Worm (Caenorhabditis elegans): ENCODE data around the gene T04C12.7.

Gene T04C12.7

DNA sequence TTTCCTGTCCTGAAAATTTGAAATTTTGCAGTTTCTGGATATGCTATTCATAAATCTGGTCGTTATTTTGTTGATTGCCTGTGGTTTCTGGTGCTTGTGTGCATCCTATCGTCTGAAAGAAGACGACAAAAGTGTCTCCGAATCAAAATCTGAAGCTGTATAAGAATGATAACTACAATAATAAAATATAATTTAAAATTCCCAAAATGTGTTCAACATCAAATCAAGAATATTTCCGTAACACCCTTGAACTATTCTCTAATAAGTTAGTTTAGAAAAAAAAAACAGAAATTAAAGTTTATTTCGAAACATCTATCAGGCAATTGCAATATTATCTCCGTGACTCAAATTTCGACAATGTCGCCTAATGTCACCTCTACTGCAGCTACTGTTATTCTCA, 13.5 kb upstream of the T04C12.7 start, which contains the start of gene C45B11.8:
Gene C45B11.8, plus strand, starts transcription at position 301 of the 400 bp plus-strand sequence.
- no peak for TF ChIP-seq unc-62 (GFP tag; optimal IDR thresholded peaks at IDR 0.05)

DNA sequence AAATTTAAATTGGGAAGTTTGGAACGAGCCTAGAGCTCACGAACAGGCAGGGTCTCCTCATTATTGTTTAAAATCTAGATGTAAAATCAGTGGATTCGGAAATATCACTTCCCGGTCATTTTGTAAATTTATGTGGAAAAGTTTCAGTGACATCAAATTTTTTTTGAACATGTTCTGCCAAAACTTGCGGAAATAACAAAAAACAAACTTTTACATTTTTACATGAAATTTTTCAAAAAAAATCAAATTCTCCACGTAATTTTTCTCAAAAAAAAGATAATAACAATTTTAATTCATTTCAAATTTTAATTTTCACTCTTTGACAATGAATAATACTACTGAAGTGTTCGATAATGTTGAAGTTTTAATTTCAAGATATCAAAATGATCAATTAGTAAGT, 12.4 kb upstream of the T04C12.7 start, which contains the start of gene C45B11.5:
Gene C45B11.5, plus strand, starts transcription at position 301 of the 400 bp plus-strand sequence.
- TF ChIP-seq unc-62 (GFP tag; optimal IDR thresholded peaks at IDR 0.05) = no peak

DNA sequence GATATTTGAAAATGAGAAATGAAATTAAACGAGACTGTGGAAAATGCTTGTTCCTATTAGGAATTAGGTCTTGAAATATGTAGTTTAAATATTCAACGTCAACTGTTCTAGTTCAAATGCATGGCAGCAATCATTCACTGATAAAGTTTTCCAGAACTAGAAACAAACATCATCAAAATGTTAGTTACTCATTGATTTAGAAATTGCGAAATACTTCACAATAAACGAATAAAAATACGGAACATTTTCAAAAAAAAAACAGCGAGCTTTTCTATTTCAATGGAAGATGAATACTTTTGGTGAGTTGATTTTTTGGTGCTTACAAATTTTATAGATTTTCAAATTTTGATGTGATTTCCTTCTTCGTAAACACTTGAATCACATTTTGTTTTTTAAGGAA, 11.4 kb upstream of the T04C12.7 start, which contains the start of gene C45B11.2:
Gene C45B11.2, plus strand, starts transcription at position 173 of the 400 bp plus-strand sequence.
- no peak for TF ChIP-seq unc-62 (GFP tag; optimal IDR thresholded peaks at IDR 0.05)

DNA sequence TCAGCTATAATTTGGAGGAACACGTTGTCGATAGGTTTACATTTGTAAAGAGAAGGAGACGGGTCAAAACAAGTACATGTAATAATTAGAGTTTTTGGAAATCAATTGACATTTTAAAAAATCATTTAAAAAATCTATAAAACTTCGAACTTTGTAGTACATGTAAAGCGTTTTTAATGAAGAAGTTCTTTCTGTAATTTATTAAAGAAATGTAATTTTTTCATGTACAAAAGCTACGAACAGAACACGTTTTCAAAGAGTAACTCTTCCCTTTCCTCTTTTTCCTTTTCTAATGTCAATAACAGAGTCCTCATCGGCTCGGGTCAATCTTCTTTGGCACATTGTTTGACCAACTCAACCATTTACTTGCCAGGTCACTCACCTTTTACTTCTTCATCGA, 10.2 kb upstream of the T04C12.7 start, which contains the start of gene C45B11.6:
Gene C45B11.6, plus strand, starts transcription at position 301 of the 400 bp plus-strand sequence.
- TF ChIP-seq unc-62 (GFP tag; optimal IDR thresholded peaks at IDR 0.05) = no peak

DNA sequence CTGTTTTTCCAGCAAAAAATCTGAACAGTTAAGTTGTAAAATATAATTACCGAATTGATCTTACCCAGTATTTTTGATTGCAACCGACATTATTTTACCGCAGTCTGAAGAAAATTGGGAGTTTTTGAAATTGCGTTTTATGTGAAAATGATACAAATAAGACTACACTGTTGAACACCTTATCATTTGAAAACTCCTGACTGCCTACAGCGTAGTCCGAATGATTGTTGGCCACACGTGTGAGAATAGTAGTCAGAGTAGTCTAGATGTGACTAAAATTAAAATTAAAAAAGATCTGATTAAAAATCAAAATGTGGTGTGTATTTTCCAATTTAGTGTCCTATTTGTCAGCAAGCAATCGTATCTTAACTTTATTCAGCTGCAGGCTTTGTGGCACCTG, 7.2 kb upstream of the T04C12.7 start, which contains the start of gene dhs-18:
Gene dhs-18, minus strand, starts transcription at position 104 of the 400 bp plus-strand sequence.
- TF ChIP-seq unc-62 (GFP tag; optimal IDR thresholded peaks at IDR 0.05) = no peak

DNA sequence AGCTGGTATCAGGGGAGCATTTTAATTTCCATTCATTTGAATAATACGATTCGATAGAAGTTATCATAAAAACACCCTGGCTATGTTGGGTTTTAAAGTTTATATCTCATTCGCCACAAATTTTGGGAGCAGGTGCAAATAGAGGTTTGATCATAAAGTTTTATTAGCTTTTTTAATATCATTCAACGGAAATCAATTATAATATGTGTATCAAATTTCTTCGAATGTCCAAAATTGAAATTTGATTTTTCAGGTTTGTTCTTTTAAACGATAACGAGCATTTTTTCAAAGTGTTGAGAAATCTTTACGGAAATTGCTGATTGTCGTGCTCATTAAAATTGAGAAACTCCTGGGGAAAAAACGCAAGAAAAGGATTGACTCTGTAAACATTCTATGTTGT, 5.2 kb upstream of the T04C12.7 start, which contains the start of gene srh-74:
Gene srh-74, minus strand, starts transcription at position 101 of the 400 bp plus-strand sequence.
- TF ChIP-seq unc-62 (GFP tag; optimal IDR thresholded peaks at IDR 0.05) = no peak

DNA sequence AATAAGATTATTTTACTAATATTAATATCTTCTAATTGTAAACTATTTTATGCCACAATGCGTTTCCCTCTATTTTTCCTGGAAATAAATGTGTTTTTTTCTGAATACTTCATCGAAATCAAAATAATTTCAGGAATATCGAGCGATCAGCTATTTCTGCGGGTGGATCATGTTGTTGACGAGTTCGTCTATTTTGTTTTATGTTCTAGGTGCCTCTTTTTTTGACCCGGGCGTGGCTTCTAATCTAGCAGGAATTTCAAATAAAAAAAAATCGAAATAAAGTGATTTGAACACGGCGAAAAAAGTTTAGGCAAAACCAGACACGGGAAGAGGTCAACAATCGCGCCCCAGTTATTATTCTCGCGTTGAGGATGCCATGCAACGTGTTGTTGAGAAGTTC, 2.0 kb upstream of the T04C12.7 start, which contains the start of gene T04C12.33:
Gene T04C12.33, plus strand, starts transcription at position 301 of the 400 bp plus-strand sequence.
- no peak for TF ChIP-seq unc-62 (GFP tag; optimal IDR thresholded peaks at IDR 0.05)

DNA sequence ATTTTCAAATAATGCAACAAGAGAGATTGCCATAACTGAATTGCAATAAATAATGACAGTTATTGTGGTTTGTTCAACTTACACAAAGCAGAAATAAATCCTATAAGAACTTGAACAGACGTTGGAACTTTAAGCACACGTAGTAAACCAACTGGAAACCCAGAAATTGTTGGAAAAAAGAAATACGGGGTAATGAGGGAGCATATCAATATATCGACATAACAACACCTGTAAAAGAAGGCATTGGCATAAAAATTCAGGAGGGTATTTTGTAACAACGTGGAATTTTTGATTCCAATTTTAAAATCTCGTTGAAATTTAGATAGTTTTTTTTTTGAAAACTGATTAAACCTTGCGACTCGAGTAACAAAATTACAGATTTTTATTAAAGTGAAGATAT, 2.6 kb downstream of the T04C12.7 start:
- no peak for TF ChIP-seq unc-62 (GFP tag; optimal IDR thresholded peaks at IDR 0.05)

DNA sequence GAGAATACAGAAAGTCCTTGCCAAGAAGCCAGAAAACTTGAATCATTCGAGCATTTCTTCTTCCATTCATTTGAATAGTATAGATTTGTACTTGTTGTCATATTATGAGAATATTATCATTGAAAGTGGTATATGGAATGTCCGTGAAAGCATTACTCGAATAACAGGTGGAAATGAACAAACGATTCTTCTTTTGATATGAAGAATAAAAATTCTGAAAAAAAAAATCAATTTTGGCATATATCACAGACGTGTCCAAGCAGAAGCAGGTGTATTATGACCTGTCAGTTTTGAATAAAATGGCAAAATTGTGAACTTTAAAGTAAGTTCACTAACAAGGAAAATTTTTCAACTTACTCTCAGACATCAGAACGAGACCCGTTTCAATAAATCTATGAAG, 3.1 kb downstream of the T04C12.7 start, which contains the start of gene srh-75:
Gene srh-75, minus strand, starts transcription at position 101 of the 400 bp plus-strand sequence.
- TF ChIP-seq unc-62 (GFP tag; optimal IDR thresholded peaks at IDR 0.05) = no peak

DNA sequence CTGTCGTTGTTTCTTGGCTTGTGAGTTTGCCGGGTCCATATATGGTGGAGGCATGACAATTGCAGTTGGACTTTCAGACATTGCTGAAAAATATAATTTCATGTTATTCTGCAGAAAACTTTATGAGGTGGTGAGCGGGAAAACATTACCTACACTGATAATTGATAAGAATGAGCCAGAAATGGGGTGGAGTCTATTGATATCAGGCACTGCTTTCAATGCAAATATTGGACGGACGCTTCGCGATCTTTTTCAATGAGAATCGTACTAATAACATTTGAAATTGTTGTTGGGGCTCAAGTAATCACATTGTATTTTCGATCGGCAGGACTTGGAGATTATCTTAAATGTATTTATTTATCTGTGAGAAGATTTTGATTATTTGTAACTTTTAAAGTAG, 5.3 kb downstream of the T04C12.7 start, which contains the start of gene T04C12.1:
Gene T04C12.1, minus strand, starts transcription at position 90 of the 400 bp plus-strand sequence.
- no peak for TF ChIP-seq unc-62 (GFP tag; optimal IDR thresholded peaks at IDR 0.05)

DNA sequence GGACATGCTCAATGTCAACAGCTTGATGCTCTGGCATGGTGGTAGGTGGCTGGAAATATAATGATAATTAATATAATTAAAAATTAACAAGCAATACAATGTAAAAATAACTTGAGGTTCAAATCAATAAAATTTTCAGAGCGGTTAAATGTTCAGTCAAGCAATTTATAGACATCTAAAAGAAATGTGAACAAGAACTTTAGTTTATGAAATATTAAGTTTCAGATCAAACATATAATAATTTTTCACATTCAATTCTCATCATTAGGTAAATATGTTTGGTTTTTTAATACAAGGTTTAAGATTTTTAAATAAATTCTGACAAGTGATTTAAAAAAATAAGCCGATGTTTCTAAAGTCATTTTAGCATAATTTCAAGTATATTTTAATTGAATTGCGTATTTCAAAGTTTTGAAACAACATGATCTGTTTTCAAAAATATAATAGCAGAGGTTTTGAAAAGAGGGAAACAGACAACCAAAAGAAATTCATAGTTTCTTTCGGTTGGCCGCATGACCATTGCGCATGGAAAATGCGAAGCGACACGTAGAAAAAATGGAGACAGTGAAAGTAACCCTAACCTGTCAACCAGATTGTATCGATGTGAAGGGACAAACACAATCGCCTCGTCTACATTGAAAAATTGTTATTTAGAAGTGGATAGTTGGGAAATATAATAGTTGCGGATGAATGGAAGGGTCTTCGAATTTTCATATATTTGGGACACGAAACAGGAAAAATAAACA, 6.5 kb downstream of the T04C12.7 start, which contains the start of gene T04C12.11:
Gene T04C12.11, minus strand, starts transcription at position 51 of the 746 bp plus-strand sequence.
- no peak for TF ChIP-seq unc-62 (GFP tag; optimal IDR thresholded peaks at IDR 0.05)

DNA sequence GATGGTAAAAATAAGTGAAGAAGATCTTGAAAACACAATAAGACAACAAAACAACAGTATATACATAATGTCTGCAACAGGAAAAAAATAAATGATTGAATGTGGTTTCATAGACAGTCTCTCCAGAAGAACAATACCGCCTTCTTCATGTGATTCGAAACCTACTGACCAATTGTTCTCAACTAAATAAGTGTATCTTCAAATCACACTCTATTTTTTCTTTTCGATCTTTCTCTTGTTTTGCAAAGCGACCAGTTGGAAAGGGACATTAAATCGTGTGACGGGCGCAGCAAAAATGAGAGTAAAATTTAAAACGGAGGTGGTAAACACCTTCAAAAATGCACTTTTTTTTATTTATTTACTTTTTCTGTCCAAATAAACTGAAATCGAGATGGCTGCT, 8.0 kb downstream of the T04C12.7 start:
- no peak for TF ChIP-seq unc-62 (GFP tag; optimal IDR thresholded peaks at IDR 0.05)

DNA sequence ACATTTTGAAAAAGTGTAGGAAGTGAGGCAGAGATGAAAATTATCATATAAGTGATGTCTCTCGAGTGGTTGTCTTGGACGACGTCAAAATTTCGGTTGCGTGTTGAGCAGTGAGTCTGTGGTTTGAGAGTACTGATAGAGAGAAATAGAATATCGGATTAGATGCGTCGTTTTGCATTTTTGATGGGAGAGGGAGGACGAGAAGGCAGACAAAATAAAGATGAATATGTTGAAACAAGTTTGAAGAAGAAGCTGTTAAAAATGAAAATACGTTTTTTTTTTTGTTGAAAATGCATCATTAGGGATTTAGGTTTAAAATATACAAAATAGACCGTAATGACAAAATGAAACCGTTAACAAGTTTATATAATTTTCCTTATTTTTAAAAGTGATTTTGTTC, 9.2 kb downstream of the T04C12.7 start, which contains the start of gene T04C12.9:
Gene T04C12.9, minus strand, starts transcription at position 101 of the 400 bp plus-strand sequence.
- TF ChIP-seq unc-62 (GFP tag; optimal IDR thresholded peaks at IDR 0.05) = no peak

DNA sequence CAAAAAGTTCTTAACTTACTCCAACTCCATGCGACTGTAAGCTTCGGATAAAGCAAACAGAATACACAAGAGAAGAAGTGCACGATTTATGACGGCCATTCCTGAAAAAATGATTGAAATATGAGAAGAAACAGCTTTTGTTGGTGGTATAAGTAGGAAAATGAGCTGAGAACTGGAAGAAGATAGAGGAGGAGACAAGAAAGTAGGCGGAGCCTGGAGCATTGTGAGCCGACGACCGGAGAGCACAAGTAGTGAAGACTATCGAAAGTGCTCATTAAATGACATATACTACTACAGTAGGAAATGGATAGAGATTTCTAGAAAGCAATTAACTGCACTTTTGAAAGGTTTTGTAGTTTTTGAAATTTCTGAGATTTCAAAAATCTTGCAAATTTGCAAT, 11.6 kb downstream of the T04C12.7 start, which contains the start of gene nlp-80:
Gene nlp-80, minus strand, starts transcription at position 101 of the 400 bp plus-strand sequence.
- no peak for TF ChIP-seq unc-62 (GFP tag; optimal IDR thresholded peaks at IDR 0.05)

DNA sequence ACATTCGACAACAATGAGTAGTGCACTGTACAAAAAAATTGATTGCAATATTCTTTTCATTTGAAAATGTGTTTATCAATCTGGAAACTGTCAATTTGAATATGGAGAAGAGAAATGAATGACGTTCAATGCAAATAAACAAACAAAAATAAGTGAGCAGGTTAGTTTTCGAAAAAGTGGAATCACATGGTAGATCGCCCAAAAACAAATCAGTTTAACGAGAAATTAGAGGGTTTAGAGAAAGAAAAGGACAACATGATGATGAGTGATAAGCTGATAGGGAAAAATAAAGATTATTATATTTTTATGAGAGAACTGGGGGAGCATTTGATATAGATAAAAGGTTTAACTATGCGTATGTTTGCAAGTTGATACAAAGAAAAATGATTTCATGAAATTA, 15.3 kb downstream of the T04C12.7 start, which contains the start of gene T04C12.8:
Gene T04C12.8, minus strand, starts transcription at position 82 of the 400 bp plus-strand sequence.
- TF ChIP-seq unc-62 (GFP tag; optimal IDR thresholded peaks at IDR 0.05) = no peak

DNA sequence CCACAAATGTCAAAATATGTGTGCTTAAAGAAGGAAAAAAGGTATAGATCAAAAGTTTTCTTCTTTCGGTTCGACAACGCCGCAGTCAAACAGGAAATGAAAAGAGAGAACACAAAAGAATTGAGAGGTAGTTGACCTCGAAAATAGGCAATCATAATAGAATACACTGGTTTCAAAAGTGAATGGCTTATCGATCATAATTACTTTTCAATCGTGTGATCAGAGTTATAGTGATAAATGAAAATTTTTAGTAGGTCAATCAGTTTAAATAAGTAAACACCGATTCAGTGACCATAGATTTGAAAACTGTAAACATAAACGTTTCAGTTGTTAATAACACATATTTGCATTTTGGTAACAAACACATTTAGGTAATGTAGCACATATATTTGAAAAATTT, 16.5 kb downstream of the T04C12.7 start:
- TF ChIP-seq unc-62 (GFP tag; optimal IDR thresholded peaks at IDR 0.05) = no peak
